Fruit fly (Drosophila melanogaster): Measurements from ENCODE around the gene CG43980.

DNA sequence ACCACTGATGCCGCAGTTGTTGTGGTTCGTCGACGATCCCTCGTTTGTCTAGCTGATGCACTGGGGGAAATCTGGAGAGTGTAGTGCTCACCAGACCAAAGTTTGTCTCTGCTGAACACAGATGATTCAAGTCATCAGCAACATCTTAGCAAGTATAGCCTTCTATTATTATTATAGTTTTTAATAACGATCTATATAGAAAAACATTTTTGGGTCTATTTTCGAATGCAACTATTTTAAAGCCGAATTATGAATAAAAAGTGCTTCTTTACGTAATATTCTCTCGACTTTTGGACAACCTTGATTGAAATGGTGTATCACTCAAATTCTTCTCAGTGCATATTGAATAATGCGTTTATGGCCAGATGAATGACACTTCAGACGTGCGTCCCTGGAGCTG lies 41.0 kb downstream of the CG43980 start:
- no peak for TF ChIP-seq CG8478 (optimal IDR thresholded peaks at IDR 0.05)
- TF ChIP-seq CTCF (optimal IDR thresholded peaks at IDR 0.05) = no peak
